Fruit fly (Drosophila melanogaster): ENCODE data around the gene CG3156.
A peak's percentile ranks its signal among the peaks of the same experiment; 100 is the strongest.

The CG3156 gene

DNA sequence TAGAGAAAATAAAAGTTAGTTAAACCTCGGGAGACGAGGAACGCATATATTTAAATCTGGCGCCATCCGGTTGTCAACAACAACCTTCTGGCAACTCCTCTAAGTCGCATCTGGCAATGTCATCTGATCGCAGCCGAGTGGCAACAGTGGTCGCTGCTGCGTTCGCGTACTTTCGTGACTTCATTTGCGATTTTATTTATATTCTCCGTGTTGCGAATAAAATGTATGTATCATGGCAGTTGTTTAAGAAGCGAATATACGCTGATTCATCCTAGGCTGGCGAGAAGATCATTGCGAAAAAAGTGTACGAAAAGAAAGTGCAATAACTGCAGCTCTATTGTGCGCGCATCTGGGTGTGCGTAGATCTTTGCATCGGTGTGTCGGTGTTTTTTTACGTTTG lies 8.6 kb downstream of the CG3156 start, which contains the start of gene svr:
Gene svr (plus strand): TSS at position 121 of the 400 bp plus-strand sequence.
- no peak for TF ChIP-seq CG5204 (GFP tag; optimal IDR thresholded peaks at IDR 0.05)
- no peak for TF ChIP-seq CG11617 (GFP tag; optimal IDR thresholded peaks at IDR 0.05)
- TF ChIP-seq CG12768 (GFP tag; optimal IDR thresholded peaks at IDR 0.05): no peak
- no peak for TF ChIP-seq Hr96 (GFP tag; optimal IDR thresholded peaks at IDR 0.05)
- TF ChIP-seq Mnt (GFP tag; optimal IDR thresholded peaks at IDR 0.05): no peak
- peak; percentile 13 for TF ChIP-seq tj (GFP tag; optimal IDR thresholded peaks at IDR 0.05)
- TF ChIP-seq Crg-1 (GFP tag; optimal IDR thresholded peaks at IDR 0.05): no peak
- TF ChIP-seq pad (GFP tag; optimal IDR thresholded peaks at IDR 0.05): no peak
- no peak for TF ChIP-seq CG7045 (GFP tag; optimal IDR thresholded peaks at IDR 0.05)
- no peak for TF ChIP-seq CG1620 (GFP tag; optimal IDR thresholded peaks at IDR 0.05)
- no peak for TF ChIP-seq CG14711 (tag; optimal IDR thresholded peaks at IDR 0.05)
- no peak for TF ChIP-seq CG7101 (tag; optimal IDR thresholded peaks at IDR 0.05)
- no peak for TF ChIP-seq ovo (GFP tag; optimal IDR thresholded peaks at IDR 0.05)
- TF ChIP-seq bab1 (GFP tag; optimal IDR thresholded peaks at IDR 0.05): peak; percentile 60
- TF ChIP-seq cnc (optimal IDR thresholded peaks at IDR 0.05): no peak
- TF ChIP-seq kay (GFP tag; ENCODE audit: borderline replicate concordance): no peak
- TF ChIP-seq CG33017 (tag; optimal IDR thresholded peaks at IDR 0.05): no peak
- TF ChIP-seq Clk (GFP tag; optimal IDR thresholded peaks at IDR 0.05): no peak
- peak; percentile 6 for TF ChIP-seq cic (GFP tag; optimal IDR thresholded peaks at IDR 0.05)
- no peak for TF ChIP-seq toe (GFP tag; optimal IDR thresholded peaks at IDR 0.05)

DNA sequence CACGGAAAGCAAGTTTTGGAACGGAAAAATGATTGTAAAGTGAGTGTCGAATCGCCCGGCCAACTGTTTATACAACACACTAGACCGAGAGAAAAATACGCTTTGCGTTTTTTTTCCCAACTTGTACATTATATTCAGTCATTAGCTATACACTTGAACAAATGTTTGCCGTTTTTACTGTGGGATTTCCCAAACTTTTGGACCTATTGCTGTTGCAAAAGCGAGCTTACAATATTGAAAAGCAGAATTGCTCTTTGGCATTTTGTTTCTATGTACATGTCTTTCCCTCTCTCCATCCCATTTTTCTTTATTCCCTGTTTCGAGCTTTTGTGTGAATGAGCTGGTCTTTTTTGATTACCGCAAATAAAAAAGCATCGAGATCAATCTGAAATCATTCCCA lies 9.7 kb downstream of the CG3156 start:
- TF ChIP-seq cnc (optimal IDR thresholded peaks at IDR 0.05) (no peak), cic (GFP tag; optimal IDR thresholded peaks at IDR 0.05) (peak; percentile 14)

DNA sequence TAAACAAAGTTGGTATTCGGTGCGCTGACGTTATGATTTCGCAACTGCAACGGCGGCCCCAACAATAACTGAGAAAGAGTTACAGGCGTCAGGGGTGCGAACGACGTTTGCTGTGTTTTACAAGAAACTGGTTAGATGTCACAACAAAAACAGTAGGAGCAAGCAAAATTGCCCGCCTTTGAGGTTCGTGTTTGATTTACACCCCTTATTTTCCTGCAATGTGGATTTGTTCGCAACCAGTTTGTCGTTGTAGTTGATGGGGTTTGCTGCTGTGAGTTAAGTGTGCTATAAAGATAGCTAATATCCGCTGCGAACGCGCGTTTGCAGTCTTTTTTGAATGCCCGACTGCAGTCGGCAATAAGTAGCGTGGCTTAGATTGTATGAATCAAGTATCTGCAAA lies 10.8 kb downstream of the CG3156 start:
- TF ChIP-seq Hr96 (GFP tag; optimal IDR thresholded peaks at IDR 0.05) (no peak), CG33017 (tag; optimal IDR thresholded peaks at IDR 0.05) (no peak), CG14711 (tag; optimal IDR thresholded peaks at IDR 0.05) (no peak), Mnt (GFP tag; optimal IDR thresholded peaks at IDR 0.05) (no peak), pad (GFP tag; optimal IDR thresholded peaks at IDR 0.05) (peak; percentile 1), tj (GFP tag; optimal IDR thresholded peaks at IDR 0.05) (no peak), CG7045 (GFP tag; optimal IDR thresholded peaks at IDR 0.05) (no peak), Crg-1 (GFP tag; optimal IDR thresholded peaks at IDR 0.05) (no peak), bab1 (GFP tag; optimal IDR thresholded peaks at IDR 0.05) (no peak), CG7101 (tag; optimal IDR thresholded peaks at IDR 0.05) (peak; percentile 43), Clk (GFP tag; optimal IDR thresholded peaks at IDR 0.05) (no peak)

DNA sequence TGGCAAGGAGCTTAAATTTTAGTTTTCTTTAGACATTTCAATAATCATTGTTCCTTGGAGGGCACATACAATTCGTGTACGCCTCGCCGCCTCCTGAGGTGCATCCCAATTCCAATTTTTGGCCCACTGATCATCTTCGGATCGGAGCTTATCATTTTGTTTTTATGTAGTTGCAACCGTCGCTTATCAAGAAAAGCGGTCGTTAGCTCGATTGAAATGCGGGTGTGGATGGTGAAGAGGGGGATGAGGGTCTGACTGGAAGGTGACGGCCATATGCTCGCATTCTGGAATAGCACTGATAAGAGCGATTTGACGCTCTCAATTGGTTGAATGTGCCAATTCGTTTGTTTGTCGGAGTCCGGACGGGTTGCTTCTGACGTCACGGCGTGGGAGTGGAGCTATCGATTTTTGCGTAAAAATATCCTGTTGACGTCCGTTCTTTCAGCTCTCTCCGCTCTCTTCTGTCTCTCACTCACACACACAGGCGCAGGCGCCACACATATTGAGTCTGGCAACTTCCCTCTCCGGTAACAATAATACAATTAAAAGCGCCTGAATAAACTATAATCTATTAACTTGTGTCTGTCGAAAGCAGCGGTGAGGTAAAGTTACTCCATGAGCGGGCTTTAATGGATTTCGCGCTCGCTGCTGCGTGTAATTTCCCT lies 11.4 kb downstream of the CG3156 start:
- TF ChIP-seq cnc (optimal IDR thresholded peaks at IDR 0.05): no peak
- TF ChIP-seq cic (GFP tag; optimal IDR thresholded peaks at IDR 0.05): no peak
- TF ChIP-seq tj (GFP tag; optimal IDR thresholded peaks at IDR 0.05): no peak
- TF ChIP-seq CG7101 (tag; optimal IDR thresholded peaks at IDR 0.05): no peak
- TF ChIP-seq Mnt (GFP tag; optimal IDR thresholded peaks at IDR 0.05): no peak
- TF ChIP-seq Hr96 (GFP tag; optimal IDR thresholded peaks at IDR 0.05): no peak
- no peak for TF ChIP-seq CG33017 (tag; optimal IDR thresholded peaks at IDR 0.05)

DNA sequence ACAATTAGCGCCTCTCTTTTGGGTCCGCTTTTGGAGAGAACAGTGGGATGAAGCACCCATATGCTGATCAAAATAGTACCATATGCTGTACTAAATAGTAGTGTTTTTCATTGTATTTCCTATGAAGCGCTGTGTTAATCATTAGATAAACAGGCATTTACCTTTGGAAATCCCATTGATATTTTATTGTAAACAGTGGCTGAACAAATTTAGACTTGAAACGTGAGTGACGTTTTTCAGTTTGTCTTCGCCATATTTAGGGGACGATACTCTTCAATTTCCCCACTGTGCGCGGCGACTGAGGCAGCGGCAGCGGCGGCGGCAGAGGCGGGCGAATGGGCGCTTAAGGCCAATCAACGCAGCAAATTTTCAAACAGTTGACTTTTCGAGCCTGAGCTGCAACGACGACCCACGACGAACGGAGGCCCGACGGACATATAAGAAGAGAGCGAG lies 11.9 kb downstream of the CG3156 start:
- peak; percentile 84 for TF ChIP-seq CG11617 (GFP tag; optimal IDR thresholded peaks at IDR 0.05)
- TF ChIP-seq bab1 (GFP tag; optimal IDR thresholded peaks at IDR 0.05): peak; percentile 82
- peak; percentile 65 for TF ChIP-seq tj (GFP tag; optimal IDR thresholded peaks at IDR 0.05)
- TF ChIP-seq Clk (GFP tag; optimal IDR thresholded peaks at IDR 0.05): peak; percentile 77
- TF ChIP-seq CG1620 (GFP tag; optimal IDR thresholded peaks at IDR 0.05): peak; percentile 50
- peak; percentile 81 for TF ChIP-seq pad (GFP tag; optimal IDR thresholded peaks at IDR 0.05)
- TF ChIP-seq CG12768 (GFP tag; optimal IDR thresholded peaks at IDR 0.05): peak; percentile 83
- TF ChIP-seq CG7101 (tag; optimal IDR thresholded peaks at IDR 0.05): peak; percentile 90
- TF ChIP-seq Hr96 (GFP tag; optimal IDR thresholded peaks at IDR 0.05): no peak
- TF ChIP-seq cic (GFP tag; optimal IDR thresholded peaks at IDR 0.05): peak; percentile 73
- TF ChIP-seq ovo (GFP tag; optimal IDR thresholded peaks at IDR 0.05): peak; percentile 59
- peak; percentile 78 for TF ChIP-seq Mnt (GFP tag; optimal IDR thresholded peaks at IDR 0.05)
- peak; percentile 70 for TF ChIP-seq toe (GFP tag; optimal IDR thresholded peaks at IDR 0.05)
- peak; percentile 83 for TF ChIP-seq CG7045 (GFP tag; optimal IDR thresholded peaks at IDR 0.05)
- TF ChIP-seq CG5204 (GFP tag; optimal IDR thresholded peaks at IDR 0.05): no peak
- no peak for TF ChIP-seq cnc (optimal IDR thresholded peaks at IDR 0.05)
- no peak for TF ChIP-seq kay (GFP tag; ENCODE audit: borderline replicate concordance)
- peak; percentile 79 for TF ChIP-seq CG33017 (tag; optimal IDR thresholded peaks at IDR 0.05)
- peak; percentile 75 for TF ChIP-seq CG14711 (tag; optimal IDR thresholded peaks at IDR 0.05)
- TF ChIP-seq Crg-1 (GFP tag; optimal IDR thresholded peaks at IDR 0.05): peak; percentile 67

DNA sequence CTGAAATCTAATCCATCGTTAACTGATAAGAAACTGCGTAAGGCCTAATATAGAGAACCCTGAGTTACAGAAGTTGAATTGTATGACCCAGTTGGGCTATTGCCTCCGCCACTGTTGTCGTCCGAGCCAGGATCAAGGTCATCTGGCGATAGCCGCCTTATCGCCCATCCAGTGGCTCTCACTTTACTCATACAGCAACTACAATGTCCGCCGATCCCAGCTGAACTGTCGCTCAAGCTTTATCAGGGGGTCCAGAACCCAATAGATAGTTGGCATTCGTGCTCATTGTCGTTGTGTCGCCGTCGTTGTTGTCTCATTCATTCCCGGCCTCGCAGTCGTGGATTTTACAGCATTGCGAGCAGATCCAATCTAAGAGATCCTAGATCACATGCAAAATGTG lies 21.4 kb downstream of the CG3156 start, which contains the start of gene arg:
Gene arg (plus strand): TSS at position 319 of the 400 bp plus-strand sequence.
- TF ChIP-seq Mnt (GFP tag; optimal IDR thresholded peaks at IDR 0.05): no peak
- peak; percentile 3 for TF ChIP-seq cic (GFP tag; optimal IDR thresholded peaks at IDR 0.05)

DNA sequence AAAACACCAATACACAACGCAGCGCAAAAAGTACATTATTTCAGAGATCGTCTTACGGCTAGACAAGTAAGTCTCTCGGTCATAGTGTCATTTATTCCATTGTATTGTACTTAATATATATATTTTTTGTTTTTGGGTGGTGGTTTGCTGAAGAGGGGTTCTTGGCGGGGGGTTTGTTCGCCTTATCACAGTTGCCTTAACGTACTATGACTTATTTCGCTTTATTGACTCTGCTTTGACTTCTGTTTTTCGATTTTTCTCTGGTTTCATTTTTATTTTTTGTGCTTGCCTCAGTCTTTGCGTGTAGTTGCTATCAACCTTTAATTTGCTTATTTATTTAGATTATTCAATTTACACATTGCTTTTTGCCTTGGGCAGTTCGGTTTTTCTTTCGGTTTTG lies 22.9 kb downstream of the CG3156 start:
- no peak for TF ChIP-seq CG7045 (GFP tag; optimal IDR thresholded peaks at IDR 0.05)
- no peak for TF ChIP-seq Mnt (GFP tag; optimal IDR thresholded peaks at IDR 0.05)

All from whole organism, adult.